Fruit fly (Drosophila melanogaster): ENCODE data around the gene L2HGDH.

DNA sequence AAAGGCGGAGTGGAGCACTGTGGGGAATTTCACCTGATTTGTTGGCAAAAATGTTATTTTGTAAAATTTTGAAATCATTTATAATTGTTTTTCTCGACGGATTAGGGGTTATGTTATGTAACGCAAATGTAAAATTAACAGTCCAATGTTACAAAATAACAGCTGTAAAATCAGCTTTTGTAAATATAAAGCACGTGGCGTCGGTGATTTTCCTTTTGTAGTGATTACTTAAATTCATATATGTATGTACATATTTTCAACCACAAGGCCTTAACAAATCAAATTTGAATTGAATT lies 47.9 kb upstream of the L2HGDH start, which contains the start of gene CG15172:
- TF ChIP-seq usp (GFP tag; optimal IDR thresholded peaks at IDR 0.05) (no peak), pan (optimal IDR thresholded peaks at IDR 0.05) (no peak), Dll (optimal IDR thresholded peaks at IDR 0.05) (no peak), CG8478 (optimal IDR thresholded peaks at IDR 0.05) (no peak), EcR (GFP tag; optimal IDR thresholded peaks at IDR 0.05) (no peak), psq (optimal IDR thresholded peaks at IDR 0.05) (no peak)

Data from whole organism.